Worm (Caenorhabditis elegans) whole organism, late embryonic: ENCODE data around the gene pat-2.
A peak's percentile ranks its signal among the peaks of the same experiment; 100 is the strongest.

ENCODE experiments used
- C08G9.2 ChIP-seq: sonication (generic microtip); optimal IDR thresholded peaks from 2 replicates; lab custom pipeline; 2016; ENCODE audit warnings: mild to moderate bottlenecking, missing genetic modification characterization, moderate library complexity, missing compliant biosample characterization
- C38D4.7 ChIP-seq: fragments of 200-800 bp; sonication (Bioruptor generic); optimal IDR thresholded peaks from 2 replicates; lab custom pipeline; 2018; ENCODE audit warnings: mild to moderate bottlenecking, missing genetic modification characterization, moderate library complexity, missing compliant biosample characterization
- F13H6.1 ChIP-seq: sonication (generic microtip); optimal IDR thresholded peaks from 2 replicates; lab custom pipeline; 2016; ENCODE audit warnings: missing genetic modification characterization, missing compliant biosample characterization
- K02D7.2 ChIP-seq: sonication (generic microtip); optimal IDR thresholded peaks from 2 replicates; lab custom pipeline; 2017; ENCODE audit warnings: mild to moderate bottlenecking, missing genetic modification characterization, missing compliant biosample characterization
- T23F11.4 ChIP-seq: fragments of 200-800 bp; sonication (Bioruptor generic); optimal IDR thresholded peaks from 2 replicates; lab custom pipeline; 2018; ENCODE audit warnings: mild to moderate bottlenecking, missing genetic modification characterization, missing compliant biosample characterization
- Y22D7AL.16 ChIP-seq: sonication (generic microtip); optimal IDR thresholded peaks from 2 replicates; lab custom pipeline; 2016; ENCODE audit warnings: missing genetic modification characterization, missing compliant biosample characterization
- ahr-1 ChIP-seq: sonication (generic microtip); optimal IDR thresholded peaks from 2 replicates; lab custom pipeline; 2016; ENCODE audit warnings: missing genetic modification characterization, missing compliant biosample characterization
- ama-1 ChIP-seq: fragments of 150-350 bp; optimal IDR thresholded peaks from 2 replicates; lab custom pipeline; 2014
- ceh-14 ChIP-seq: sonication (generic microtip); optimal IDR thresholded peaks from 2 replicates; lab custom pipeline; 2016; ENCODE audit warnings: missing genotype, missing genetic modification characterization, missing compliant biosample characterization
- ceh-18 ChIP-seq: sonication (generic microtip); optimal IDR thresholded peaks from 2 replicates; lab custom pipeline; 2016; ENCODE audit warnings: missing genetic modification characterization, missing compliant biosample characterization
- ceh-2 ChIP-seq: sonication (generic microtip); optimal IDR thresholded peaks from 2 replicates; lab custom pipeline; 2016; ENCODE audit warnings: missing genotype, missing genetic modification characterization, missing compliant biosample characterization
- ceh-22 ChIP-seq: sonication (generic microtip); optimal IDR thresholded peaks from 2 replicates; lab custom pipeline; 2017; ENCODE audit warnings: missing biosample characterization, missing genetic modification characterization
- ceh-24 ChIP-seq: sonication (generic microtip); optimal IDR thresholded peaks from 2 replicates; lab custom pipeline; 2016; ENCODE audit warnings: mild to moderate bottlenecking, missing genetic modification characterization, missing compliant biosample characterization
- ceh-30 ChIP-seq: fragments of 150-350 bp; optimal IDR thresholded peaks from 2 replicates; lab custom pipeline; 2014; ENCODE audit warnings: missing biosample characterization, missing genetic modification characterization
- ceh-31 ChIP-seq: sonication (generic microtip); optimal IDR thresholded peaks from 2 replicates; lab custom pipeline; 2016; ENCODE audit warnings: missing genetic modification characterization, missing compliant biosample characterization
- ceh-34 ChIP-seq: sonication (generic microtip); optimal IDR thresholded peaks from 2 replicates; lab custom pipeline; 2016; ENCODE audit warnings: mild to moderate bottlenecking, missing genetic modification characterization, missing compliant biosample characterization
- ceh-45 ChIP-seq: fragments of 200-800 bp; sonication (Bioruptor generic); IDR thresholded peaks from 2 replicates; pipeline ENCODE4 v1.3.6; 2022; ENCODE audit warnings: missing genetic modification reagents, missing genetic modification characterization, missing compliant biosample characterization
- ceh-48 ChIP-seq: sonication (generic microtip); optimal IDR thresholded peaks from 2 replicates; lab custom pipeline; 2016; ENCODE audit warnings: missing genetic modification characterization, inconsistent platforms, missing compliant biosample characterization
- ceh-6 ChIP-seq: fragments of 200-800 bp; sonication (Bioruptor generic); optimal IDR thresholded peaks from 2 replicates; lab custom pipeline; 2018; ENCODE audit warnings: mild to moderate bottlenecking, missing genetic modification characterization, missing compliant biosample characterization
- ceh-9 ChIP-seq: sonication (generic microtip); optimal IDR thresholded peaks from 2 replicates; lab custom pipeline; 2016; ENCODE audit warnings: mild to moderate bottlenecking, missing genetic modification characterization, inconsistent platforms, missing compliant biosample characterization
- che-1 ChIP-seq: sonication (generic microtip); optimal IDR thresholded peaks from 2 replicates; lab custom pipeline; 2016; ENCODE audit warnings: mild to moderate bottlenecking, missing genetic modification characterization, missing compliant biosample characterization
- dmd-4 ChIP-seq: sonication (generic microtip); optimal IDR thresholded peaks from 2 replicates; lab custom pipeline; 2016; ENCODE audit warnings: borderline replicate concordance, missing genetic modification characterization, missing compliant biosample characterization
- dve-1 ChIP-seq: sonication (generic microtip); optimal IDR thresholded peaks from 2 replicates; lab custom pipeline; 2017; ENCODE audit warnings: antibody characterized with exemption, mild to moderate bottlenecking, missing genetic modification characterization, missing compliant biosample characterization
- elt-4 ChIP-seq: sonication (generic microtip); optimal IDR thresholded peaks from 2 replicates; lab custom pipeline; 2016; ENCODE audit warnings: missing genetic modification characterization, missing compliant biosample characterization
- eyg-1 ChIP-seq: sonication (generic microtip); optimal IDR thresholded peaks from 2 replicates; lab custom pipeline; 2016; ENCODE audit warnings: missing genotype, missing genetic modification characterization, missing compliant biosample characterization
- fkh-10 ChIP-seq: fragments of 150-350 bp; optimal IDR thresholded peaks from 2 replicates; lab custom pipeline; 2014; ENCODE audit warnings: missing biosample characterization, missing genetic modification reagents, missing genetic modification characterization
- hlh-13 ChIP-seq: fragments of 200-800 bp; sonication (Bioruptor generic); optimal IDR thresholded peaks from 2 replicates; lab custom pipeline; 2018; ENCODE audit warnings: mild to moderate bottlenecking, missing genetic modification characterization, missing compliant biosample characterization
- hlh-30 ChIP-seq: sonication (generic microtip); optimal IDR thresholded peaks from 2 replicates; lab custom pipeline; 2017; ENCODE audit warnings: antibody characterized with exemption, missing genetic modification characterization, missing compliant biosample characterization; ENCODE audit not compliant: insufficient read depth
- hlh-8 ChIP-seq: sonication (generic microtip); optimal IDR thresholded peaks from 2 replicates; lab custom pipeline; 2016; ENCODE audit warnings: missing genotype, missing genetic modification characterization, missing compliant biosample characterization
- lim-6 ChIP-seq: sonication (generic microtip); optimal IDR thresholded peaks from 2 replicates; lab custom pipeline; 2016; ENCODE audit warnings: missing genetic modification characterization, missing compliant biosample characterization
- lin-11 ChIP-seq: fragments of 200-800 bp; sonication (Bioruptor generic); optimal IDR thresholded peaks from 2 replicates; lab custom pipeline; 2018; ENCODE audit warnings: mild to moderate bottlenecking, missing genetic modification characterization, missing compliant biosample characterization
- madf-2 ChIP-seq: sonication (generic microtip); optimal IDR thresholded peaks from 2 replicates; lab custom pipeline; 2017; ENCODE audit warnings: missing genetic modification characterization, missing compliant biosample characterization
- mec-3 ChIP-seq: sonication (generic microtip); optimal IDR thresholded peaks from 2 replicates; lab custom pipeline; 2016; ENCODE audit warnings: borderline replicate concordance, missing genetic modification characterization, missing compliant biosample characterization
- nfya-1 ChIP-seq: sonication (generic microtip); optimal IDR thresholded peaks from 2 replicates; lab custom pipeline; 2017; ENCODE audit warnings: missing genetic modification characterization, mild to moderate bottlenecking, missing compliant biosample characterization, antibody characterized with exemption, moderate library complexity
- npax-4 ChIP-seq: sonication (generic microtip); optimal IDR thresholded peaks from 2 replicates; lab custom pipeline; 2016; ENCODE audit warnings: missing genetic modification characterization, missing compliant biosample characterization
- pag-3 ChIP-seq: sonication (generic microtip); optimal IDR thresholded peaks from 2 replicates; lab custom pipeline; 2016; ENCODE audit warnings: missing compliant biosample characterization, missing genetic modification characterization, borderline replicate concordance
- pat-9 ChIP-seq: fragments of 200-800 bp; sonication (Bioruptor generic); optimal IDR thresholded peaks from 2 replicates; lab custom pipeline; 2018; ENCODE audit warnings: mild to moderate bottlenecking, missing genetic modification characterization, moderate library complexity, missing compliant biosample characterization
- pax-1 ChIP-seq: fragments of 150-350 bp; optimal IDR thresholded peaks from 2 replicates; lab custom pipeline; 2014; ENCODE audit warnings: missing biosample characterization, missing genetic modification characterization
- pha-2 ChIP-seq: sonication (generic microtip); optimal IDR thresholded peaks from 2 replicates; lab custom pipeline; 2017; ENCODE audit warnings: mild to moderate bottlenecking, missing genetic modification characterization, missing compliant biosample characterization
- pha-4 ChIP-seq: fragments of 150-350 bp; optimal IDR thresholded peaks from 2 replicates; lab custom pipeline; 2018; ENCODE audit warnings: missing biosample characterization, missing genetic modification reagents, missing genetic modification characterization
- pqm-1 ChIP-seq: sonication (generic microtip); optimal IDR thresholded peaks from 2 replicates; lab custom pipeline; 2016; ENCODE audit warnings: missing genetic modification characterization, missing compliant biosample characterization
- pros-1 ChIP-seq: fragments of 150-350 bp; optimal IDR thresholded peaks from 2 replicates; lab custom pipeline; 2014; ENCODE audit warnings: missing biosample characterization, missing genetic modification reagents, missing genetic modification characterization
- rnt-1 ChIP-seq: sonication (generic microtip); optimal IDR thresholded peaks from 2 replicates; lab custom pipeline; 2016; ENCODE audit warnings: missing genetic modification characterization, missing compliant biosample characterization
- sdc-2 ChIP-seq: sonication (generic microtip); optimal IDR thresholded peaks from 2 replicates; lab custom pipeline; 2016; ENCODE audit warnings: missing genotype, missing genetic modification characterization, missing compliant biosample characterization
- sox-2 ChIP-seq: fragments of 200-800 bp; sonication (Bioruptor generic); IDR thresholded peaks from 2 replicates; pipeline ENCODE4 v1.3.6; 2022; ENCODE audit warnings: missing genetic modification reagents, missing genetic modification characterization, missing compliant biosample characterization
- sox-4 ChIP-seq: sonication (generic microtip); optimal IDR thresholded peaks from 2 replicates; lab custom pipeline; 2017; ENCODE audit warnings: mild to moderate bottlenecking, missing genetic modification characterization, inconsistent platforms, missing compliant biosample characterization
- syd-9 ChIP-seq: sonication (generic microtip); optimal IDR thresholded peaks from 2 replicates; lab custom pipeline; 2016; ENCODE audit warnings: mild to moderate bottlenecking, missing genetic modification characterization, moderate library complexity, missing compliant biosample characterization
- tbx-2 ChIP-seq: sonication (generic microtip); optimal IDR thresholded peaks from 2 replicates; lab custom pipeline; 2016; ENCODE audit warnings: missing genetic modification characterization, missing compliant biosample characterization
- tbx-7 ChIP-seq: sonication (generic microtip); optimal IDR thresholded peaks from 2 replicates; lab custom pipeline; 2016; ENCODE audit warnings: missing genotype, missing genetic modification characterization, missing compliant biosample characterization
- unc-3 ChIP-seq, 2 experiments: fragments of 200-800 bp in 1 of 2; sonication (Bioruptor generic) in 1 of 2; sonication (generic microtip) in 1 of 2; conservative IDR thresholded peaks in 1 of 2; optimal IDR thresholded peaks in 1 of 2; 2 replicates each; pipeline versions ENCODE4 v1.3.6 to Lab custom; 2016 to 2022; ENCODE audit warnings: missing compliant biosample characterization in 2 of 2, missing genetic modification characterization in 2 of 2, missing genetic modification reagents in 1 of 2
- unc-55 ChIP-seq: sonication (generic microtip); optimal IDR thresholded peaks from 2 replicates; lab custom pipeline; 2017; ENCODE audit warnings: missing biosample characterization, missing genetic modification reagents, missing genetic modification characterization
- unc-86 ChIP-seq: sonication (generic microtip); optimal IDR thresholded peaks from 2 replicates; lab custom pipeline; 2016; ENCODE audit warnings: missing genetic modification characterization, missing compliant biosample characterization
- zip-5 ChIP-seq: sonication (generic microtip); optimal IDR thresholded peaks from 2 replicates; lab custom pipeline; 2016; ENCODE audit warnings: missing genetic modification characterization, missing compliant biosample characterization
- ztf-16 ChIP-seq: sonication (generic microtip); optimal IDR thresholded peaks from 2 replicates; lab custom pipeline; 2017; ENCODE audit warnings: missing genetic modification characterization, missing compliant biosample characterization

The pat-2 gene

DNA sequence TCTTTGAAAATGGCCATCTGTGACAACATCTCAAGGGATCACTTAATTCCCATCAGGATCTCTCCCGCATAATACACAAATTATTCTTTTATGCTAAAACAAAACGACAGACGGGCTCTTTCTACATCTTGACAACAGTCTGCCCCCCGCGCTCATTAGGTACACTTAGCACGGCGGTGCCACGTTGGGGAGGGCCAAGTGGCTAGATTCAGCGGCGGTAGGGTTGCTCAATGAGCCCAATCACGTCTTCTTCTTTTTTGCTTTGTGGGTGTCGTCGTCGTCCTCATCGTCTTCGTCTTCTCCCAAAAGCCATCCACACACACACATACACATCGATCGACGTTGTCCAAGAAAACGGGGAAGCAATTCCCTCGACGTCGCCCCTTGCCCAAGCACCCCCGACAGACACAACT lies 54.4 kb downstream of the pat-2 start:
- TF ChIP-seq sox-2 (GFP tag; lab: Robert Waterston, UW), result no peak
- TF ChIP-seq pha-2, result no peak
- no peak for TF ChIP-seq ceh-34 (tag; lab: Kevin White, UChicago)
- no peak for TF ChIP-seq sdc-2 (tag; lab: Kevin White, UChicago)
- TF ChIP-seq pros-1 (tag; lab: Kevin White, UChicago), result no peak
- no peak for TF ChIP-seq ceh-6 (GFP tag; lab: Kevin White, UChicago)
- no peak for TF ChIP-seq npax-4
- TF ChIP-seq ceh-30 (tag; lab: Kevin White, UChicago), result no peak
- no peak for TF ChIP-seq lin-11 (tag; lab: Kevin White, UChicago)
- peak; percentile 57 for TF ChIP-seq ceh-48 (tag; lab: Kevin White, UChicago)
- TF ChIP-seq elt-4, result no peak
- TF ChIP-seq pqm-1 (tag; lab: Kevin White, UChicago), result no peak
- TF ChIP-seq T23F11.4 (GFP tag; lab: Kevin White, UChicago), result no peak
- no peak for TF ChIP-seq ceh-9 (tag; lab: Kevin White, UChicago)
- TF ChIP-seq che-1 (tag; lab: Kevin White, UChicago), result no peak
- TF ChIP-seq ceh-45, result no peak
- TF ChIP-seq sox-4 (tag; lab: Kevin White, UChicago), result peak; percentile 1
- no peak for TF ChIP-seq lim-6 (tag; lab: Kevin White, UChicago)
- TF ChIP-seq dve-1 (tag; lab: Kevin White, UChicago), result no peak
- TF ChIP-seq C38D4.7 (GFP tag; lab: Kevin White, UChicago), result no peak
- TF ChIP-seq pha-4 (tag; lab: Kevin White, UChicago), result no peak
- no peak for TF ChIP-seq ama-1 (lab: Kevin White, UChicago)
- TF ChIP-seq ceh-22 (tag; lab: Kevin White, UChicago), result no peak
- no peak for TF ChIP-seq K02D7.2 (tag; lab: Kevin White, UChicago)
- no peak for TF ChIP-seq dmd-4 (tag; lab: Kevin White, UChicago)
- TF ChIP-seq ztf-16, result no peak
- no peak for TF ChIP-seq pag-3
- TF ChIP-seq hlh-8 (tag; lab: Kevin White, UChicago), result no peak
- no peak for TF ChIP-seq fkh-10
- TF ChIP-seq eyg-1, result peak; percentile 43
- TF ChIP-seq pat-9 (tag; lab: Kevin White, UChicago), result no peak
- TF ChIP-seq nfya-1 (tag; lab: Kevin White, UChicago), result peak; percentile 37
- no peak for TF ChIP-seq ceh-24 (tag; lab: Kevin White, UChicago)
- TF ChIP-seq ceh-18 (tag; lab: Kevin White, UChicago), result no peak
- TF ChIP-seq ceh-2 (tag; lab: Kevin White, UChicago), result no peak
- TF ChIP-seq ahr-1, result no peak
- no peak for TF ChIP-seq unc-3 (GFP tag; conservative IDR thresholded peaks at IDR 0.05; lab: Robert Waterston, UW)
- peak; percentile 47 for TF ChIP-seq unc-3 (tag; optimal IDR thresholded peaks at IDR 0.05; lab: Kevin White, UChicago)
- no peak for TF ChIP-seq ceh-14 (tag; lab: Kevin White, UChicago)
- TF ChIP-seq unc-55 (GFP tag; lab: Kevin White, UChicago), result no peak
- no peak for TF ChIP-seq pax-1 (tag; lab: Kevin White, UChicago)
- no peak for TF ChIP-seq Y22D7AL.16
- no peak for TF ChIP-seq madf-2 (tag; lab: Kevin White, UChicago)
- no peak for TF ChIP-seq tbx-7 (tag; lab: Kevin White, UChicago)
- no peak for TF ChIP-seq tbx-2
- no peak for TF ChIP-seq unc-86 (tag; lab: Kevin White, UChicago)
- no peak for TF ChIP-seq hlh-30
- no peak for TF ChIP-seq F13H6.1 (tag; lab: Kevin White, UChicago)
- no peak for TF ChIP-seq mec-3
- no peak for TF ChIP-seq C08G9.2 (tag; lab: Kevin White, UChicago)
- peak; percentile 5 for TF ChIP-seq syd-9 (tag; lab: Kevin White, UChicago)
- TF ChIP-seq zip-5, result no peak
- TF ChIP-seq rnt-1 (tag; lab: Kevin White, UChicago), result no peak
- TF ChIP-seq hlh-13, result no peak
- TF ChIP-seq ceh-31 (tag; lab: Kevin White, UChicago), result peak; percentile 36
